Fruit fly (Drosophila melanogaster) whole organism, embryonic: Measurements from ENCODE around the gene CG13386.

Source experiments
- Blimp-1 ChIP-seq: fragments of 200-800 bp; sonication (Bioruptor generic); optimal IDR thresholded peaks from 3 replicates; lab custom pipeline; 2018; ENCODE audit warnings: missing biosample characterization, missing genetic modification characterization, mild to moderate bottlenecking, moderate library complexity, missing genetic modification reagents
- Bteb2 ChIP-seq: fragments of 200-800 bp; sonication (Bioruptor generic); optimal IDR thresholded peaks from 2 replicates; lab custom pipeline; 2016; ENCODE audit warnings: missing biosample characterization, missing genetic modification characterization
- CG12104 ChIP-seq: fragments of 200-800 bp; sonication (Bioruptor generic); optimal IDR thresholded peaks from 3 replicates; lab custom pipeline; 2016; ENCODE audit warnings: missing biosample characterization, missing genetic modification characterization
- CG12659 ChIP-seq: fragments of 200-800 bp; sonication (Bioruptor generic); optimal IDR thresholded peaks from 3 replicates; lab custom pipeline; 2017; ENCODE audit warnings: mild to moderate bottlenecking, missing biosample characterization, missing genetic modification reagents, missing genetic modification characterization
- CG12744 ChIP-seq: fragments of 200-800 bp; sonication (Bioruptor generic); optimal IDR thresholded peaks from 2 replicates; lab custom pipeline; 2016; ENCODE audit warnings: missing biosample characterization, missing genetic modification characterization
- CG13287 ChIP-seq: fragments of 200-800 bp; sonication (Bioruptor generic); IDR thresholded peaks from 2 replicates; pipeline ENCODE4 v1.3.6; 2022; ENCODE audit warnings: missing biosample characterization, missing genetic modification characterization; ENCODE audit not compliant: partially characterized antibody
- CG13296 ChIP-seq: fragments of 200-800 bp; sonication (Bioruptor generic); optimal IDR thresholded peaks from 3 replicates; lab custom pipeline; 2018; ENCODE audit warnings: missing biosample characterization, mild to moderate bottlenecking, missing genetic modification characterization
- CG13424 ChIP-seq: fragments of 200-800 bp; sonication (Bioruptor generic); optimal IDR thresholded peaks from 2 replicates; lab custom pipeline; 2019; ENCODE audit warnings: missing biosample characterization, mild to moderate bottlenecking, missing genetic modification characterization, moderate library complexity
- CG14710 ChIP-seq: fragments of 200-800 bp; sonication (Bioruptor generic); optimal IDR thresholded peaks from 3 replicates; lab custom pipeline; 2019; ENCODE audit warnings: missing biosample characterization, mild to moderate bottlenecking, missing genetic modification characterization, moderate library complexity
- CG15073 ChIP-seq: fragments of 200-800 bp; sonication (Bioruptor generic); optimal IDR thresholded peaks from 2 replicates; lab custom pipeline; 2016; ENCODE audit warnings: missing biosample characterization, missing genetic modification characterization
- CG17186 ChIP-seq: fragments of 200-800 bp; sonication (Bioruptor generic); optimal IDR thresholded peaks from 3 replicates; lab custom pipeline; 2017; ENCODE audit warnings: missing biosample characterization, missing genetic modification reagents, missing genetic modification characterization
- CG17328 ChIP-seq: fragments of 200-800 bp; sonication (Bioruptor generic); IDR thresholded peaks from 2 replicates; pipeline ENCODE4 v1.3.6; 2022; ENCODE audit warnings: missing biosample characterization, missing genetic modification characterization
- CG17361 ChIP-seq: fragments of 200-800 bp; sonication (Bioruptor generic); IDR thresholded peaks from 3 replicates; pipeline ENCODE4 v1.3.6; 2022; ENCODE audit warnings: missing biosample characterization, missing genetic modification characterization
- CG2199 ChIP-seq: fragments of 200-800 bp; sonication (Bioruptor generic); IDR thresholded peaks from 3 replicates; pipeline ENCODE4 v1.3.6; 2022; ENCODE audit warnings: missing biosample characterization, missing genetic modification characterization
- CG2202 ChIP-seq: fragments of 200-800 bp; sonication (Bioruptor generic); optimal IDR thresholded peaks from 2 replicates; lab custom pipeline; 2018; ENCODE audit warnings: missing biosample characterization, mild to moderate bottlenecking, missing genetic modification characterization
- CG30020 ChIP-seq: fragments of 200-800 bp; optimal IDR thresholded peaks from 2 replicates; lab custom pipeline; 2019; ENCODE audit warnings: missing biosample characterization, mild to moderate bottlenecking, missing genetic modification characterization, moderate library complexity
- CG43689 ChIP-seq: fragments of 200-800 bp; sonication (Bioruptor generic); IDR thresholded peaks from 2 replicates; pipeline ENCODE4 v1.3.6; 2022; ENCODE audit warnings: missing biosample characterization, missing genetic modification characterization
- CG5953 ChIP-seq: fragments of 200-800 bp; sonication (Bioruptor generic); IDR thresholded peaks from 2 replicates; pipeline ENCODE4 v1.3.6; 2022; ENCODE audit warnings: missing biosample characterization, missing genetic modification characterization
- CG6765 ChIP-seq: fragments of 200-800 bp; sonication (Bioruptor generic); optimal IDR thresholded peaks from 3 replicates; lab custom pipeline; 2017; ENCODE audit warnings: missing biosample characterization, mild to moderate bottlenecking, missing genetic modification characterization
- CG9797 ChIP-seq: fragments of 200-800 bp; sonication (Bioruptor generic); optimal IDR thresholded peaks from 3 replicates; lab custom pipeline; 2018; ENCODE audit warnings: missing biosample characterization, mild to moderate bottlenecking, missing genetic modification characterization
- CG9932 ChIP-seq: fragments of 200-800 bp; sonication (Bioruptor generic); IDR thresholded peaks from 2 replicates; pipeline ENCODE4 v1.3.6; 2022; ENCODE audit warnings: missing biosample characterization, missing genetic modification characterization
- CTCF ChIP-seq: fragments of 200-800 bp; sonication (Bioruptor generic); optimal IDR thresholded peaks from 2 replicates; lab custom pipeline; 2017; ENCODE audit warnings: missing biosample characterization, mild to moderate bottlenecking, missing genetic modification characterization, moderate library complexity
- Camta ChIP-seq: fragments of 200-800 bp; sonication (Bioruptor generic); optimal IDR thresholded peaks from 2 replicates; lab custom pipeline; 2016; ENCODE audit warnings: missing biosample characterization, missing genetic modification characterization
- D ChIP-seq, 2 experiments: fragments of 200-800 bp in 1 of 2; fragments of >200 bp in 1 of 2; sonication (Bioruptor generic) in 1 of 2; optimal IDR thresholded peaks; 2 replicates in 1 of 2; 3 replicates in 1 of 2; lab custom pipeline; 2017; ENCODE audit warnings: mild to moderate bottlenecking in 1 of 2, missing biosample characterization in 1 of 2, missing genetic modification characterization in 1 of 2, missing genetic modification reagents in 1 of 2
- Dbx ChIP-seq: fragments of 200-800 bp; sonication (Bioruptor generic); IDR thresholded peaks from 3 replicates; pipeline ENCODE4 v1.3.6; 2022; ENCODE audit warnings: missing biosample characterization, missing genetic modification characterization
- Ets97D ChIP-seq: fragments of 200-800 bp; sonication (Bioruptor generic); optimal IDR thresholded peaks from 3 replicates; lab custom pipeline; 2016; ENCODE audit warnings: missing biosample characterization, missing genetic modification characterization
- Hand ChIP-seq: fragments of 200-800 bp; sonication (Bioruptor generic); optimal IDR thresholded peaks from 2 replicates; lab custom pipeline; 2017; ENCODE audit warnings: mild to moderate bottlenecking, missing biosample characterization, missing genetic modification reagents, missing genetic modification characterization
- Neu2 ChIP-seq: fragments of 200-800 bp; sonication (Bioruptor generic); optimal IDR thresholded peaks from 3 replicates; lab custom pipeline; 2016; ENCODE audit warnings: missing biosample characterization, missing genetic modification characterization, borderline replicate concordance
- Opbp ChIP-seq: fragments of 200-800 bp; sonication (Bioruptor generic); IDR thresholded peaks from 3 replicates; pipeline ENCODE4 v1.3.6; 2022; ENCODE audit warnings: missing biosample characterization, missing genetic modification characterization; ENCODE audit not compliant: partially characterized antibody
- Rx ChIP-seq: fragments of 200-800 bp; sonication (Bioruptor generic); IDR thresholded peaks from 2 replicates; pipeline ENCODE4 v1.3.6; 2022; ENCODE audit warnings: missing biosample characterization, missing genetic modification characterization
- br ChIP-seq: fragments of >200 bp; optimal IDR thresholded peaks from 2 replicates; lab custom pipeline; 2017
- caup ChIP-seq: fragments of 200-800 bp; sonication (Bioruptor generic); optimal IDR thresholded peaks from 3 replicates; lab custom pipeline; 2017; ENCODE audit warnings: missing biosample characterization, mild to moderate bottlenecking, missing genetic modification characterization, moderate library complexity; ENCODE audit not compliant: severe bottlenecking
- cg ChIP-seq: fragments of 200-800 bp; sonication (Bioruptor generic); optimal IDR thresholded peaks from 3 replicates; lab custom pipeline; 2019; ENCODE audit warnings: missing biosample characterization, mild to moderate bottlenecking, missing genetic modification characterization, moderate library complexity
- da ChIP-seq: fragments of 200-800 bp; sonication (Bioruptor generic); optimal IDR thresholded peaks from 2 replicates; lab custom pipeline; 2016; ENCODE audit warnings: missing biosample characterization, missing genetic modification characterization
- danr ChIP-seq: fragments of 200-800 bp; sonication (Bioruptor generic); IDR thresholded peaks from 2 replicates; pipeline ENCODE4 v1.3.6; 2022; ENCODE audit warnings: missing biosample characterization, missing genetic modification characterization
- dysf ChIP-seq: fragments of 200-800 bp; sonication (Bioruptor generic); IDR thresholded peaks from 3 replicates; pipeline ENCODE4 v1.3.6; 2022; ENCODE audit warnings: missing biosample characterization, missing genetic modification characterization
- esg ChIP-seq: fragments of 200-800 bp; sonication (Bioruptor generic); conservative IDR thresholded peaks from 2 replicates; pipeline ENCODE4 v1.3.6; 2022; ENCODE audit warnings: missing biosample characterization, missing genetic modification characterization
- eyg ChIP-seq: fragments of 200-800 bp; sonication (Bioruptor generic); optimal IDR thresholded peaks from 3 replicates; lab custom pipeline; 2016; ENCODE audit warnings: missing biosample characterization, missing genetic modification characterization
- jigr1 ChIP-seq: fragments of 200-800 bp; sonication (Bioruptor generic); IDR thresholded peaks from 3 replicates; pipeline ENCODE4 v1.3.6; 2022; ENCODE audit warnings: missing biosample characterization, missing genetic modification characterization
- nerfin-1 ChIP-seq: fragments of 200-800 bp; sonication (Bioruptor generic); optimal IDR thresholded peaks from 3 replicates; lab custom pipeline; 2019; ENCODE audit warnings: missing biosample characterization, mild to moderate bottlenecking, missing genetic modification characterization, moderate library complexity
- nom ChIP-seq: fragments of 200-800 bp; sonication (Bioruptor generic); optimal IDR thresholded peaks from 2 replicates; lab custom pipeline; 2017; ENCODE audit warnings: missing biosample characterization, missing genetic modification characterization, mild to moderate bottlenecking, moderate library complexity, missing genetic modification reagents
- peb ChIP-seq: fragments of 200-800 bp; sonication (Bioruptor generic); IDR thresholded peaks from 2 replicates; pipeline ENCODE4 v1.3.6; 2022; ENCODE audit warnings: missing biosample characterization, missing genetic modification characterization
- pho ChIP-seq: fragments of 200-800 bp; sonication (Bioruptor generic); optimal IDR thresholded peaks from 2 replicates; lab custom pipeline; 2016; ENCODE audit warnings: missing biosample characterization, missing genetic modification characterization
- rib ChIP-seq: fragments of 200-800 bp; sonication (Bioruptor generic); IDR thresholded peaks from 2 replicates; pipeline ENCODE4 v1.3.6; 2022; ENCODE audit warnings: missing biosample characterization, missing genetic modification characterization
- sima ChIP-seq: fragments of 200-800 bp; sonication (Bioruptor generic); optimal IDR thresholded peaks from 2 replicates; lab custom pipeline; 2016; ENCODE audit warnings: missing biosample characterization, missing genetic modification characterization
- stwl ChIP-seq: fragments of 200-800 bp; sonication (Bioruptor generic); optimal IDR thresholded peaks from 3 replicates; lab custom pipeline; 2018; ENCODE audit warnings: missing biosample characterization, mild to moderate bottlenecking, missing genetic modification characterization, moderate library complexity
- tio ChIP-seq: fragments of 200-800 bp; sonication (Bioruptor generic); optimal IDR thresholded peaks from 2 replicates; lab custom pipeline; 2017; ENCODE audit warnings: missing biosample characterization, missing genetic modification characterization, inconsistent platforms
- tll ChIP-seq, 2 experiments: fragments of 200-800 bp in 1 of 2; fragments of >200 bp in 1 of 2; sonication (Bioruptor generic) in 1 of 2; optimal IDR thresholded peaks; 2 replicates each; lab custom pipeline; 2017 to 2019; ENCODE audit warnings: missing biosample characterization in 2 of 2, missing genetic modification characterization in 2 of 2, mild to moderate bottlenecking in 1 of 2, moderate library complexity in 1 of 2
- trh ChIP-seq: fragments of 200-800 bp; sonication (Bioruptor generic); optimal IDR thresholded peaks from 2 replicates; lab custom pipeline; 2016; ENCODE audit warnings: missing biosample characterization, missing genetic modification characterization
- yki ChIP-seq: fragments of >200 bp; optimal IDR thresholded peaks from 3 replicates; lab custom pipeline; 2018
- zfh1 ChIP-seq: fragments of 200-800 bp; sonication (Bioruptor generic); IDR thresholded peaks from 3 replicates; pipeline ENCODE4 v1.3.6; 2022; ENCODE audit warnings: missing biosample characterization, missing genetic modification characterization

The CG13386 gene

dm6 chr2L:8381508-8382036, 17.2 kb upstream of the CG13386 start, which contains the start of gene AlaRS (continued):
- TF ChIP-seq pho (GFP tag; lab: Kevin White, UChicago) (no peak), CG43689 (GFP tag; lab: Robert Waterston, UW) (no peak), CG9797 (GFP tag; lab: Kevin White, UChicago) (no peak), CG17328 (GFP tag; lab: Robert Waterston, UW) (peak; percentile 23; the same call in 1 of the 2 replicates), CG6765 (no peak), Dbx (GFP tag; lab: Robert Waterston, UW) (0 out of 3 replicates have a peak, but pooled peaks have one; percentile 6), esg (peak; percentile 18; the same call in 1 of the 2 replicates), tio (no peak), CG9932 (peak; percentile 49), CG17186 (no peak), Camta (GFP tag; lab: Kevin White, UChicago) (no peak), CG5953 (GFP tag; lab: Robert Waterston, UW) (no peak), nerfin-1 (tag; lab: Kevin White, UChicago) (peak; percentile 30), nom (peak; percentile 34), Hand (GFP tag; lab: Kevin White, UChicago) (no peak), CG12659 (GFP tag; lab: Kevin White, UChicago) (peak; percentile 57), CG17361 (GFP tag; lab: Robert Waterston, UW) (peak; percentile 51; the same call in 2 of the 3 replicates), Ets97D (peak; percentile 10), CG30020 (peak; percentile 54), D (optimal IDR thresholded peaks at IDR 0.05; lab: Kevin White, UChicago) (no peak), D (GFP tag; optimal IDR thresholded peaks at IDR 0.05; lab: Kevin White, UChicago) (peak; percentile 19), eyg (GFP tag; lab: Kevin White, UChicago) (no peak), dysf (GFP tag; lab: Robert Waterston, UW) (no peak; the same call in 2 of the 3 replicates), tll (GFP tag; optimal IDR thresholded peaks at IDR 0.05; lab: Kevin White, UChicago) (no peak), CG13287 (GFP tag; lab: Robert Waterston, UW) (peak; percentile 83), Bteb2 (GFP tag; lab: Kevin White, UChicago) (no peak), CG2199 (GFP tag; lab: Robert Waterston, UW) (no peak), Blimp-1 (GFP tag; lab: Kevin White, UChicago) (peak; percentile 54), cg (GFP tag; lab: Kevin White, UChicago) (no peak), danr (GFP tag; lab: Robert Waterston, UW) (no peak), trh (GFP tag; lab: Kevin White, UChicago) (no peak), peb (GFP tag; lab: Robert Waterston, UW) (no peak), Neu2 (GFP tag; lab: Kevin White, UChicago) (no peak), CG13296 (GFP tag; lab: Kevin White, UChicago) (peak; percentile 50), Rx (GFP tag; lab: Robert Waterston, UW) (no peak), CG12744 (GFP tag; lab: Kevin White, UChicago) (no peak), stwl (tag; lab: Kevin White, UChicago) (peak; percentile 45), rib (GFP tag; lab: Robert Waterston, UW) (no peak), jigr1 (GFP tag; lab: Robert Waterston, UW) (no peak; the same call in 2 of the 3 replicates), da (GFP tag; lab: Kevin White, UChicago) (no peak), zfh1 (GFP tag; lab: Robert Waterston, UW) (peak; percentile 16; the same call in 1 of the 3 replicates), CG15073 (GFP tag; lab: Kevin White, UChicago) (no peak), CG14710 (peak; percentile 65), caup (GFP tag; lab: Kevin White, UChicago) (no peak), CTCF (no peak), CG13424 (tag; lab: Kevin White, UChicago) (peak; percentile 58), yki (lab: Kevin White, UChicago) (no peak), CG12104 (no peak), Opbp (GFP tag; lab: Robert Waterston, UW) (peak; percentile 50; the same call in 1 of the 3 replicates), CG2202 (no peak), br (no peak), sima (no peak)
